Worm (Caenorhabditis elegans) whole organism, early embryonic: Measurements from ENCODE around the gene frm-8.

Experiments used
- B0310.2 ChIP-seq: sonication (generic microtip); optimal IDR thresholded peaks from 2 replicates; lab custom pipeline; 2016; ENCODE audit warnings: mild to moderate bottlenecking, missing genetic modification characterization, missing compliant biosample characterization
- ama-1 ChIP-seq: fragments of 150-350 bp; optimal IDR thresholded peaks from 2 replicates; lab custom pipeline; 2014
- ceh-36 ChIP-seq: sonication (generic microtip); optimal IDR thresholded peaks from 2 replicates; lab custom pipeline; 2016; ENCODE audit warnings: missing genetic modification characterization, inconsistent platforms, missing compliant biosample characterization
- hmg-4 ChIP-seq: fragments of 200-800 bp; sonication (Bioruptor generic); optimal IDR thresholded peaks from 2 replicates; lab custom pipeline; 2018; ENCODE audit warnings: mild to moderate bottlenecking, missing genetic modification characterization, missing compliant biosample characterization

DNA sequence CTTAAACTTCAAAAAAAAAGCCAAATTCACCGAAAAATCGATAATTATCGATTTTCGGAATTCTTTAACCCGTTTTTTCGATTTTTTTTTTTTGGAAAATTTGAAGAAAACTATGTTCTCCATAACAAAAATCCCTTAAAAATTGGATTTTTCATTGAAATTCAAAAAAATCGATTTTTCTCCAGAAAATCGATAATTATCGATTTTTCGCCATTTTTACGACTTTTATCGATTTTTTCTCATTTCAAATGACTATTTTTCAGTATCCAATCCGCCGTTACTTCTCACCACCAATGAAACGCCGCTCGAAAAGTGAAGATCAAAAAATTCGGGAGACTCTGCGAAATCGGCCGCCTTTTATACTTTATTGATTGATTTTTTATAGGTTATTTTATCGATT, 21.9 kb upstream of the frm-8 start:
- TF ChIP-seq ama-1 (lab: Kevin White, UChicago) (no peak), ceh-36 (tag; lab: Kevin White, UChicago) (no peak), B0310.2 (tag; lab: Kevin White, UChicago) (no peak), hmg-4 (GFP tag; lab: Kevin White, UChicago) (no peak)
